Worm (Caenorhabditis elegans) whole organism, L4/young adult: ENCODE measurements around the gene tyr-1.

Source experiments
- W03F9.2 ChIP-seq: fragments of 150-350 bp; optimal IDR thresholded peaks from 2 replicates; lab custom pipeline; 2014; ENCODE audit warnings: missing biosample characterization, missing genetic modification characterization
- dao-5 ChIP-seq: sonication (generic microtip); optimal IDR thresholded peaks from 2 replicates; lab custom pipeline; 2016; ENCODE audit warnings: missing genotype, missing genetic modification characterization, moderate library complexity, missing compliant biosample characterization
- him-1 ChIP-seq: sonication (generic microtip); optimal IDR thresholded peaks from 2 replicates; lab custom pipeline; 2016; ENCODE audit warnings: missing genotype, missing genetic modification reagents, missing genetic modification characterization, missing compliant biosample characterization

DNA sequence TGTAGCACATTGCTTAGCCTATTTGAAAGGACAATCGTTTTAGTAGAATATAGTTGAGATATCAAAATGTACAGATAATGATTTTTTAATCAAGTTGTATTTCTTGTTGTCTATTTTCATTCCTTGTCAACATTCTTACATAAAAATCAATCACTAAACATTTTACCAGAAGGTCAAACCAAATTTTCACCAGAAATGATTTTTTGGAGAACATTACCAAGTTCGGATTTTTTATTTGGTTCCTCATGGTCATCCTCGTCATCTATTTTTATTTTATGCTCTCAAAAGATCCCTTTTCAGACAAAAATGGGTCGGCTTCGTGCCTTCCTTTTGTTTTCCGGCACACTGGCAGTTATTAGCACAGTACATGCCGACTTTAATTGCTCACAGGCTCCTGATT, at the start of gene tyr-1:
- no peak for TF ChIP-seq W03F9.2 (tag; lab: Kevin White, UChicago)
- TF ChIP-seq dao-5 (tag; lab: Kevin White, UChicago): no peak
- TF ChIP-seq him-1 (tag; lab: Kevin White, UChicago): no peak
